Fruit fly (Drosophila melanogaster): ENCODE data around the gene SrpRbeta.

The SrpRbeta gene

dm6 chr3L:8699612-8700011 is 20.4 kb downstream of the SrpRbeta start:
- TF ChIP-seq OdsH (GFP tag; optimal IDR thresholded peaks at IDR 0.05) (no peak), sage (GFP tag; optimal IDR thresholded peaks at IDR 0.05) (no peak), Hr83 (GFP tag; optimal IDR thresholded peaks at IDR 0.05; ENCODE audit: poor library complexity, severe bottlenecking) (peak; percentile 75), usp (GFP tag; optimal IDR thresholded peaks at IDR 0.05) (no peak), Sp1 (GFP tag; optimal IDR thresholded peaks at IDR 0.05) (no peak), tai (GFP tag; optimal IDR thresholded peaks at IDR 0.05) (peak; percentile 64), HLH106 (tag; optimal IDR thresholded peaks at IDR 0.05) (peak; percentile 26), jim (GFP tag; optimal IDR thresholded peaks at IDR 0.05) (no peak), Vsx2 (GFP tag; optimal IDR thresholded peaks at IDR 0.05; ENCODE audit: partially characterized antibody) (no peak), CG32264 (GFP tag; optimal IDR thresholded peaks at IDR 0.05) (no peak), br (GFP tag; optimal IDR thresholded peaks at IDR 0.05) (peak; percentile 35), lola (GFP tag; optimal IDR thresholded peaks at IDR 0.05) (no peak), sv (GFP tag; optimal IDR thresholded peaks at IDR 0.05) (no peak), Abd-B (GFP tag; optimal IDR thresholded peaks at IDR 0.05) (no peak), dl (GFP tag; optimal IDR thresholded peaks at IDR 0.05; ENCODE audit: insufficient read depth in 1 of 2, partially characterized antibody in 2 of 2) (no peak), Hr78 (GFP tag; optimal IDR thresholded peaks at IDR 0.05) (no peak), foxo (GFP tag; optimal IDR thresholded peaks at IDR 0.05) (peak in 1 of 2 experiments; percentile 24), dmrt93B (GFP tag; optimal IDR thresholded peaks at IDR 0.05) (no peak), brk (GFP tag; optimal IDR thresholded peaks at IDR 0.05) (no peak), dsf (GFP tag; optimal IDR thresholded peaks at IDR 0.05; ENCODE audit: borderline replicate concordance) (no peak), Dfd (GFP tag; optimal IDR thresholded peaks at IDR 0.05) (no peak), Rel (GFP tag; optimal IDR thresholded peaks at IDR 0.05) (no peak), Rel (tag; optimal IDR thresholded peaks at IDR 0.05) (peak; percentile 83), Jra (GFP tag; optimal IDR thresholded peaks at IDR 0.05) (peak; percentile 27), psq (GFP tag; optimal IDR thresholded peaks at IDR 0.05) (no peak), h (GFP tag; optimal IDR thresholded peaks at IDR 0.05) (peak; percentile 94), GATAd (GFP tag; optimal IDR thresholded peaks at IDR 0.05) (no peak), fru (GFP tag; optimal IDR thresholded peaks at IDR 0.05) (no peak), rgr (GFP tag; optimal IDR thresholded peaks at IDR 0.05) (no peak), N (GFP tag; optimal IDR thresholded peaks at IDR 0.05) (no peak), Dif (GFP tag; optimal IDR thresholded peaks at IDR 0.05; ENCODE audit: partially characterized antibody) (no peak), CrebA (GFP tag; optimal IDR thresholded peaks at IDR 0.05; ENCODE audit: borderline replicate concordance) (peak; percentile 14), Myc (optimal IDR thresholded peaks at IDR 0.05) (no peak), woc (GFP tag; optimal IDR thresholded peaks at IDR 0.05) (no peak), pan (optimal IDR thresholded peaks at IDR 0.05) (no peak)

dm6 chr3L:8698493-8699166 is 21.4 kb downstream of the SrpRbeta start:
- TF ChIP-seq dsf (GFP tag; optimal IDR thresholded peaks at IDR 0.05; ENCODE audit: borderline replicate concordance): no peak
- TF ChIP-seq pan (optimal IDR thresholded peaks at IDR 0.05): no peak
- TF ChIP-seq Hnf4 (GFP tag; optimal IDR thresholded peaks at IDR 0.05): peak; percentile 46
- TF ChIP-seq Rel (GFP tag; optimal IDR thresholded peaks at IDR 0.05): no peak
- TF ChIP-seq Rel (tag; optimal IDR thresholded peaks at IDR 0.05): peak; percentile 28
- no peak for TF ChIP-seq Abd-B (GFP tag; optimal IDR thresholded peaks at IDR 0.05)
- TF ChIP-seq Vsx2 (GFP tag; optimal IDR thresholded peaks at IDR 0.05; ENCODE audit: partially characterized antibody): peak; percentile 21
- no peak for TF ChIP-seq jim (GFP tag; optimal IDR thresholded peaks at IDR 0.05)
- TF ChIP-seq lola (GFP tag; optimal IDR thresholded peaks at IDR 0.05): no peak
- no peak for TF ChIP-seq Mio (GFP tag; optimal IDR thresholded peaks at IDR 0.05)
- no peak for TF ChIP-seq Jra (GFP tag; optimal IDR thresholded peaks at IDR 0.05)

- TF ChIP-seq HLH106 (tag; optimal IDR thresholded peaks at IDR 0.05) (peak; percentile 4), Rel (GFP tag; optimal IDR thresholded peaks at IDR 0.05) (no peak), Rel (tag; optimal IDR thresholded peaks at IDR 0.05) (peak; percentile 64), Myc (optimal IDR thresholded peaks at IDR 0.05) (no peak), GATAd (GFP tag; optimal IDR thresholded peaks at IDR 0.05) (no peak), Dfd (GFP tag; optimal IDR thresholded peaks at IDR 0.05) (peak; percentile 98)
Measured at dm6 chr3L:8697862-8698261, 22.2 kb downstream of the SrpRbeta start.
